Fruit fly (Drosophila melanogaster) whole organism, embryonic: Measurements from ENCODE around the gene CG6878.

Source experiments
- Atf3 ChIP-seq: fragments of 200-800 bp; sonication (Bioruptor generic); optimal IDR thresholded peaks from 3 replicates; lab custom pipeline; 2016; ENCODE audit warnings: missing biosample characterization, missing genetic modification characterization
- Blimp-1 ChIP-seq: fragments of 200-800 bp; sonication (Bioruptor generic); optimal IDR thresholded peaks from 3 replicates; lab custom pipeline; 2018; ENCODE audit warnings: missing biosample characterization, missing genetic modification characterization, mild to moderate bottlenecking, moderate library complexity, missing genetic modification reagents
- CG10321 ChIP-seq: fragments of 200-800 bp; sonication (Bioruptor generic); IDR thresholded peaks from 2 replicates; pipeline ENCODE4 v1.3.6; 2022; ENCODE audit warnings: missing biosample characterization, missing genetic modification characterization
- CG10565 ChIP-seq: fragments of 200-800 bp; sonication (Bioruptor generic); optimal IDR thresholded peaks from 3 replicates; lab custom pipeline; 2016; ENCODE audit warnings: missing biosample characterization, mild to moderate bottlenecking, missing genetic modification characterization
- CG11456 ChIP-seq: fragments of 200-800 bp; sonication (Bioruptor generic); IDR thresholded peaks from 3 replicates; pipeline ENCODE4 v1.3.6; 2022; ENCODE audit warnings: missing biosample characterization, missing genetic modification characterization
- CG14441 ChIP-seq: fragments of 200-800 bp; sonication (Bioruptor generic); IDR thresholded peaks from 2 replicates; pipeline ENCODE4 v1.3.6; 2022; ENCODE audit warnings: missing biosample characterization, missing genetic modification characterization
- CG1602 ChIP-seq: fragments of 200-800 bp; sonication (Bioruptor generic); optimal IDR thresholded peaks from 3 replicates; lab custom pipeline; 2016; ENCODE audit warnings: missing biosample characterization, missing genetic modification characterization
- CG18262 ChIP-seq: fragments of 200-800 bp; optimal IDR thresholded peaks from 3 replicates; lab custom pipeline; 2019; ENCODE audit warnings: missing biosample characterization, mild to moderate bottlenecking, missing genetic modification characterization, moderate library complexity
- CG2129 ChIP-seq: fragments of 200-800 bp; sonication (Bioruptor generic); IDR thresholded peaks from 2 replicates; pipeline ENCODE4 v1.3.6; 2022; ENCODE audit warnings: missing biosample characterization, missing genetic modification characterization; ENCODE audit not compliant: partially characterized antibody
- CG30431 ChIP-seq: fragments of 200-800 bp; sonication (Bioruptor generic); optimal IDR thresholded peaks from 2 replicates; lab custom pipeline; 2017; ENCODE audit warnings: missing biosample characterization, missing genetic modification characterization
- CG31365 ChIP-seq: fragments of 200-800 bp; sonication (Bioruptor generic); optimal IDR thresholded peaks from 2 replicates; lab custom pipeline; 2018; ENCODE audit warnings: missing biosample characterization, mild to moderate bottlenecking, missing genetic modification characterization
- CG3163 ChIP-seq: fragments of 200-800 bp; sonication (Bioruptor generic); optimal IDR thresholded peaks from 3 replicates; lab custom pipeline; 2016; ENCODE audit warnings: missing biosample characterization, missing genetic modification characterization
- CG34422 ChIP-seq: fragments of 200-800 bp; sonication (Bioruptor generic); IDR thresholded peaks from 3 replicates; pipeline ENCODE4 v1.3.6; 2022; ENCODE audit warnings: missing biosample characterization, missing genetic modification characterization
- CG4404 ChIP-seq: fragments of 200-800 bp; sonication (Bioruptor generic); IDR thresholded peaks from 2 replicates; pipeline ENCODE4 v1.3.6; 2022; ENCODE audit warnings: missing biosample characterization, missing genetic modification characterization
- CG6854 ChIP-seq: fragments of 200-800 bp; sonication (Bioruptor generic); optimal IDR thresholded peaks from 3 replicates; lab custom pipeline; 2017; ENCODE audit warnings: missing biosample characterization, mild to moderate bottlenecking, missing genetic modification characterization
- CG9609 ChIP-seq: fragments of 200-800 bp; sonication (Bioruptor generic); optimal IDR thresholded peaks from 3 replicates; lab custom pipeline; 2016; ENCODE audit warnings: missing biosample characterization, missing genetic modification characterization
- CG9817 ChIP-seq: fragments of 200-800 bp; sonication (Bioruptor generic); optimal IDR thresholded peaks from 2 replicates; lab custom pipeline; 2018; ENCODE audit warnings: missing biosample characterization, mild to moderate bottlenecking, missing genetic modification characterization, moderate library complexity
- Chrac-16 ChIP-seq: fragments of 200-800 bp; sonication (Bioruptor generic); optimal IDR thresholded peaks from 3 replicates; lab custom pipeline; 2016; ENCODE audit warnings: missing biosample characterization, missing genetic modification characterization
- Hr78 ChIP-seq, 2 experiments: fragments of 200-800 bp in 1 of 2; fragments of >200 bp in 1 of 2; sonication (Bioruptor generic) in 1 of 2; optimal IDR thresholded peaks; 2 replicates each; lab custom pipeline; 2017 to 2019; ENCODE audit warnings: missing biosample characterization in 2 of 2, missing genetic modification characterization in 2 of 2, mild to moderate bottlenecking in 1 of 2, moderate library complexity in 1 of 2
- MESR4 ChIP-seq: fragments of 200-800 bp; sonication (Bioruptor generic); optimal IDR thresholded peaks from 2 replicates; lab custom pipeline; 2018; ENCODE audit warnings: missing biosample characterization, mild to moderate bottlenecking, missing genetic modification characterization, moderate library complexity
- Med ChIP-seq: fragments of 200-800 bp; sonication (Bioruptor generic); peaks from one replicate; lab custom pipeline; 2016; ENCODE audit warnings: missing biosample characterization, missing genetic modification characterization, mild to moderate bottlenecking, inconsistent platforms, moderate library complexity
- NFAT ChIP-seq: fragments of 200-800 bp; sonication (Bioruptor generic); IDR thresholded peaks from 2 replicates; pipeline ENCODE4 v1.3.6; 2022; ENCODE audit warnings: missing biosample characterization, missing genetic modification characterization
- NfI ChIP-seq: fragments of 200-800 bp; sonication (Bioruptor generic); optimal IDR thresholded peaks from 3 replicates; lab custom pipeline; 2018; ENCODE audit warnings: missing biosample characterization, mild to moderate bottlenecking, missing genetic modification characterization, moderate library complexity
- PHDP ChIP-seq: fragments of 200-800 bp; sonication (Bioruptor generic); optimal IDR thresholded peaks from 3 replicates; lab custom pipeline; 2018; ENCODE audit warnings: missing biosample characterization, mild to moderate bottlenecking, missing genetic modification characterization, moderate library complexity
- Ptx1 ChIP-seq: fragments of 200-800 bp; sonication (Bioruptor generic); IDR thresholded peaks from 2 replicates; pipeline ENCODE4 v1.3.6; 2022; ENCODE audit warnings: missing biosample characterization, missing genetic modification characterization
- Ravus ChIP-seq: fragments of 200-800 bp; sonication (Bioruptor generic); IDR thresholded peaks from 2 replicates; pipeline ENCODE4 v1.3.6; 2022; ENCODE audit warnings: missing biosample characterization, missing genetic modification characterization
- Six4 ChIP-seq: fragments of 200-800 bp; sonication (Bioruptor generic); optimal IDR thresholded peaks from 2 replicates; lab custom pipeline; 2016; ENCODE audit warnings: missing biosample characterization, missing genetic modification characterization
- Vsx1 ChIP-seq: fragments of 200-800 bp; sonication (Bioruptor generic); optimal IDR thresholded peaks from 2 replicates; lab custom pipeline; 2017; ENCODE audit warnings: missing biosample characterization, mild to moderate bottlenecking, missing genetic modification characterization, missing genetic modification reagents
- ci ChIP-seq: fragments of 200-800 bp; sonication (Bioruptor generic); IDR thresholded peaks from 3 replicates; pipeline ENCODE4 v1.3.6; 2022; ENCODE audit warnings: missing biosample characterization, missing genetic modification characterization
- dmrt99B ChIP-seq: fragments of 200-800 bp; sonication (Bioruptor generic); optimal IDR thresholded peaks from 2 replicates; lab custom pipeline; 2018; ENCODE audit warnings: missing biosample characterization, mild to moderate bottlenecking, missing genetic modification characterization, moderate library complexity
- fd3F ChIP-seq: fragments of 200-800 bp; sonication (Bioruptor generic); optimal IDR thresholded peaks from 2 replicates; lab custom pipeline; 2018; ENCODE audit warnings: missing biosample characterization, mild to moderate bottlenecking, missing genetic modification characterization, moderate library complexity
- hth ChIP-seq: fragments of >200 bp; optimal IDR thresholded peaks from 2 replicates; lab custom pipeline; 2017; ENCODE audit warnings: inconsistent platforms
- jumu ChIP-seq: fragments of 200-800 bp; sonication (Bioruptor generic); optimal IDR thresholded peaks from 3 replicates; lab custom pipeline; 2016; ENCODE audit warnings: missing biosample characterization, missing genetic modification characterization
- kay ChIP-seq: fragments of 200-800 bp; sonication (Bioruptor generic); optimal IDR thresholded peaks from 2 replicates; lab custom pipeline; 2016; ENCODE audit warnings: missing biosample characterization, missing genetic modification characterization
- klu ChIP-seq: fragments of 200-800 bp; sonication (Bioruptor generic); IDR thresholded peaks from 2 replicates; pipeline ENCODE4 v1.3.6; 2022; ENCODE audit warnings: missing biosample characterization, missing genetic modification characterization
- lmd ChIP-seq: fragments of 200-800 bp; sonication (Bioruptor generic); IDR thresholded peaks from 2 replicates; pipeline ENCODE4 v1.3.6; 2022; ENCODE audit warnings: missing biosample characterization, missing genetic modification characterization
- otp ChIP-seq: fragments of 200-800 bp; sonication (Bioruptor generic); IDR thresholded peaks from 3 replicates; pipeline ENCODE4, ENCODE4 v1.3.6; 2022; ENCODE audit warnings: missing biosample characterization, missing genetic modification characterization
- pfk ChIP-seq: fragments of 200-800 bp; sonication (Bioruptor generic); optimal IDR thresholded peaks from 2 replicates; lab custom pipeline; 2018; ENCODE audit warnings: missing biosample characterization, mild to moderate bottlenecking, missing genetic modification characterization, moderate library complexity
- slbo ChIP-seq: fragments of 200-800 bp; sonication (Bioruptor generic); IDR thresholded peaks from 2 replicates; pipeline ENCODE4 v1.3.6; 2022; ENCODE audit warnings: missing biosample characterization, missing genetic modification characterization
- z ChIP-seq: fragments of 200-800 bp; sonication (Bioruptor generic); IDR thresholded peaks from 3 replicates; pipeline ENCODE4 v1.3.6; 2022; ENCODE audit warnings: missing biosample characterization, missing genetic modification characterization

CG6878 gene

dm6 chr3L:15169010-15169409 is 7.4 kb downstream of the CG6878 start (continued):
- TF ChIP-seq dmrt99B (tag; lab: Kevin White, UChicago) (no peak), NfI (GFP tag; lab: Kevin White, UChicago) (no peak), Vsx1 (no peak), PHDP (tag; lab: Kevin White, UChicago) (no peak), fd3F (GFP tag; lab: Kevin White, UChicago) (no peak), CG2129 (GFP tag; lab: Robert Waterston, UW) (no peak), CG3163 (GFP tag; lab: Kevin White, UChicago) (no peak), CG1602 (GFP tag; lab: Kevin White, UChicago) (no peak), CG18262 (no peak), NFAT (GFP tag; lab: Robert Waterston, UW) (0 out of 2 replicates have a peak, but pooled peaks have one; percentile 2)

- TF ChIP-seq CG11456 (GFP tag; lab: Robert Waterston, UW): 0 out of 3 replicates have a peak, but pooled peaks have one; percentile 51
- TF ChIP-seq CG14441 (GFP tag; lab: Robert Waterston, UW): 0 out of 2 replicates have a peak, but pooled peaks have one; percentile 18
- no peak for TF ChIP-seq CG34422 (GFP tag; lab: Robert Waterston, UW)
- TF ChIP-seq CG4404 (GFP tag; lab: Robert Waterston, UW): 0 out of 2 replicates have a peak, but pooled peaks have one; percentile 19
- no peak for TF ChIP-seq CG10565
- TF ChIP-seq CG30431 (GFP tag; lab: Kevin White, UChicago): no peak
- no peak for TF ChIP-seq Chrac-16 (GFP tag; lab: Kevin White, UChicago)
- no peak for TF ChIP-seq Six4
- no peak for TF ChIP-seq klu
- no peak for TF ChIP-seq Atf3 (GFP tag; lab: Kevin White, UChicago)
- TF ChIP-seq Med (GFP tag; lab: Kevin White, UChicago): no peak
- no peak for TF ChIP-seq Ptx1
- TF ChIP-seq ci (GFP tag; lab: Robert Waterston, UW): no peak
- TF ChIP-seq kay (GFP tag; lab: Kevin White, UChicago): no peak
- TF ChIP-seq CG31365 (tag; lab: Kevin White, UChicago): no peak
- TF ChIP-seq pfk (GFP tag; lab: Kevin White, UChicago): no peak
- TF ChIP-seq lmd (GFP tag; lab: Robert Waterston, UW): 0 out of 2 replicates have a peak, but pooled peaks have one; percentile 14
- TF ChIP-seq hth (lab: Kevin White, UChicago): no peak
- TF ChIP-seq slbo (GFP tag; lab: Robert Waterston, UW): no peak
- no peak for TF ChIP-seq CG9817 (tag; lab: Kevin White, UChicago)
- 0 out of 3 replicates have a peak, but pooled peaks have one; percentile 11 for TF ChIP-seq otp (GFP tag; lab: Robert Waterston, UW)
- no peak for TF ChIP-seq CG6854 (GFP tag; lab: Kevin White, UChicago)
- no peak for TF ChIP-seq MESR4 (GFP tag; lab: Kevin White, UChicago)
- peak in 1 of 2 experiments; percentile 52 for TF ChIP-seq Hr78 (GFP tag; optimal IDR thresholded peaks at IDR 0.05; lab: Kevin White, UChicago)
- no peak for TF ChIP-seq z (GFP tag; lab: Robert Waterston, UW)
- no peak for TF ChIP-seq CG10321
- no peak for TF ChIP-seq CG9609 (GFP tag; lab: Kevin White, UChicago)
- no peak for TF ChIP-seq Ravus
- TF ChIP-seq Blimp-1: no peak
- no peak for TF ChIP-seq jumu (GFP tag; lab: Kevin White, UChicago)
Observed at dm6 chr3L:15169795-15170194, 8.2 kb downstream of the CG6878 start.
